Worm (Caenorhabditis elegans) whole organism, midembryonic: ENCODE data around the gene ubxn-6.

Source experiments
- T22C8.4 ChIP-seq: fragments of 200-800 bp; sonication (Bioruptor generic); IDR thresholded peaks from 2 replicates; pipeline ENCODE4 v1.3.6; 2022; ENCODE audit warnings: missing genetic modification characterization, missing compliant biosample characterization
- cog-1 ChIP-seq: sonication (generic microtip); optimal IDR thresholded peaks from 2 replicates; lab custom pipeline; 2016; ENCODE audit warnings: missing genetic modification characterization, missing compliant biosample characterization
- flt-1 ChIP-seq: fragments of 200-800 bp; sonication (Bioruptor generic); IDR thresholded peaks from 2 replicates; pipeline ENCODE4 v1.3.6; 2022; ENCODE audit warnings: missing genetic modification characterization, missing compliant biosample characterization
- klf-2 ChIP-seq: fragments of 200-800 bp; sonication (Bioruptor generic); conservative IDR thresholded peaks from 2 replicates; pipeline ENCODE4 v1.3.6; 2022; ENCODE audit warnings: missing genetic modification reagents, missing genetic modification characterization, missing compliant biosample characterization
- med-1 ChIP-seq: sonication (generic microtip); optimal IDR thresholded peaks from 2 replicates; lab custom pipeline; 2017; ENCODE audit warnings: missing genetic modification characterization, mild to moderate bottlenecking, missing compliant biosample characterization, antibody characterized with exemption, missing genetic modification reagents; ENCODE audit not compliant: insufficient read depth
- ref-1 ChIP-seq: fragments of 200-800 bp; sonication (Bioruptor generic); conservative IDR thresholded peaks from 2 replicates; pipeline ENCODE4 v1.3.6; 2022; ENCODE audit warnings: missing genetic modification reagents, missing genetic modification characterization, missing compliant biosample characterization
- tab-1 ChIP-seq: fragments of 200-800 bp; sonication (Bioruptor generic); IDR thresholded peaks from 2 replicates; pipeline ENCODE4 v1.3.6; 2022; ENCODE audit warnings: missing genetic modification characterization, missing compliant biosample characterization
- ztf-23 ChIP-seq: fragments of 200-800 bp; sonication (Bioruptor generic); IDR thresholded peaks from 2 replicates; pipeline ENCODE4 v1.3.6; 2022; ENCODE audit warnings: missing genetic modification reagents, missing genetic modification characterization, missing compliant biosample characterization
- ztf-29 ChIP-seq: fragments of 200-800 bp; sonication (Bioruptor generic); IDR thresholded peaks from 2 replicates; pipeline ENCODE4 v1.3.6; 2022; ENCODE audit warnings: missing genetic modification reagents, missing genetic modification characterization, missing compliant biosample characterization

The ubxn-6 gene

DNA sequence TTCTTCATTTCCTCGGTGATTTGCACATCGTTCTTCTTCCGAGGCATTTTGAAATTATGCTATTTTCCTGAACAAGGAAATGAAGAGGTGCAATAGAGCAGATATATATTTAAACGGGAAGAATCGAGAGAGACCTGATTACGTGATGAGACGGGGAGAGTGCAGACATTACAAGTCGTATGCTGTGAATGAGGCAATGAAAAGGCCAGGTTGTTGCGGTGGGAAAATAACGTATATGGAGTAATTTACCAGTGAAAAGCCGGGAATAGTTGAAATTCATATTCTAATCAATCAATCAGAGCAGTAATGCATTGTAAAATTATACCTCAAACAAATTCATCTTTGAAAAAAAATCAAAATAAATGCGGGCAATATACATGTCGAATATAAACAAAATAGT is 50.6 kb downstream of the ubxn-6 start, which contains the start of gene Y17G9B.8:
TSS of gene Y17G9B.8 (minus strand) at position 182 of the 400 bp plus-strand sequence.
- no peak for TF ChIP-seq klf-2
- no peak for TF ChIP-seq tab-1
- no peak for TF ChIP-seq med-1
- no peak for TF ChIP-seq ztf-29 (GFP tag; lab: Robert Waterston, UW)
- TF ChIP-seq cog-1 (tag; lab: Kevin White, UChicago), result no peak
- TF ChIP-seq flt-1 (GFP tag; lab: Robert Waterston, UW), result no peak
- TF ChIP-seq T22C8.4, result no peak
- no peak for TF ChIP-seq ref-1
- TF ChIP-seq ztf-23, result no peak
